Fruit fly (Drosophila melanogaster): ENCODE results near the gene CG9147.

CG9147 gene

DNA sequence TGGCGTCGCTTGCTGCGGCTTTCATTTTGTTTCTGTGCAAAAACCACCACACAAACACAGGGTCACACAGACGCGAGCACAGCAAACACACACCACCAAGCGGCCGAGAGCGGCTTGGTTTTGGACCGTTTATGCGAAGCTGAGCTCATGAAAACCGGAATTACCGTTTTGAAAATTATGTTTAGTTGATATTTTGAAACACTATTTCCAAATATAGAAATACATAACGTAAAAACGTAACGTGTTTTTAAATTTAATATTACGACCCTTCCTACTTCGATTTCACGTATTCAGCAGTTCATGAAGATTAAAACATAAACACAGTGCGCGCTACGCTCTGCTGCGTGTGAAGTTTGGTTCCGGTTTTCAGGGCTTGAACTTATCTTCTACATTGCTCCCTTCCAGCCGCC, 14.6 kb upstream of the CG9147 start (continued):
- no peak for TF ChIP-seq Lpt (GFP tag; optimal IDR thresholded peaks at IDR 0.05)
- peak; percentile 93 for TF ChIP-seq CG15514 (GFP tag; optimal IDR thresholded peaks at IDR 0.05)
- TF ChIP-seq CG13287 (GFP tag; IDR thresholded peaks at IDR 0.05; ENCODE audit: partially characterized antibody), result no peak
- peak; percentile 96 for TF ChIP-seq CG33213 (GFP tag; optimal IDR thresholded peaks at IDR 0.05)
- no peak for TF ChIP-seq knrl (GFP tag; IDR thresholded peaks at IDR 0.05; ENCODE audit: partially characterized antibody)
- peak; percentile 89 for TF ChIP-seq twi (tag; optimal IDR thresholded peaks at IDR 0.05)
- TF ChIP-seq tin (GFP tag; optimal IDR thresholded peaks at IDR 0.05), result peak; percentile 93
- TF ChIP-seq cwo (GFP tag; optimal IDR thresholded peaks at IDR 0.05), result peak; percentile 94
- peak; percentile 98 for TF ChIP-seq CG6813 (GFP tag; optimal IDR thresholded peaks at IDR 0.05)
- TF ChIP-seq Meics (GFP tag; optimal IDR thresholded peaks at IDR 0.05), result peak; percentile 97

DNA sequence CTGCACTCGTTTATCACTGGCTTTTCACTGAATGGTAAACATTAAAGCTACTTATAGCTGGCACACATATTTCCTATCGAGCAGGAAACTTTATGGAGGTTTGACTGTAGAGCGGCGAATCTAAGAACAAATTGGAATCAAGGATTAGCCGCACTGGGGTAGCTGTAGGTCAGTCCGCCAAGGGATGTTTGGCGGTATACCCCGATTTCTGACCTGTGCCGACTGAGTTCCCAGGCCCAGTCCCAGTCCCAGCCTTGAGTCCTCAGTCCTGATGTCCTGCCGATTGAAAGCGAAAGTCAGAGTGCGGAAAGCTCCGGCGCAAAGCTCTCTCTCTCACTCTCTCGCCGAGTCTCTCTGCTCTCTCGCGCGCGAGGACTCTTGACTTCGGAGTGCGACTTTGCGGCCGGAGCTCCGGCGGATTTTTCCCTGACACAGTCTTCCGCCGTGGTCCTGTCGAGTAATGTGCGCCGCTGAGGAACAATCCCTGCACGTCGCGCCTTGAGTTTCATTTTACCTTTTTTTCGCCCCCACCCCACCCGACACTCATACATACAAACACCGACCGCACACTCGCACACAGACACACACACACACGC, 11.8 kb upstream of the CG9147 start, which contains the start of gene CG13995:
Gene CG13995, plus strand, starts transcription at position 429 of the 596 bp plus-strand sequence.
- TF ChIP-seq CG32767 (GFP tag; IDR thresholded peaks at IDR 0.05) (0 out of 2 replicates have a peak, but pooled peaks have one; percentile 26), CG15514 (GFP tag; optimal IDR thresholded peaks at IDR 0.05) (peak; percentile 18), peb (GFP tag; IDR thresholded peaks at IDR 0.05) (no peak), abd-A (tag; optimal IDR thresholded peaks at IDR 0.05) (no peak), row (GFP tag; IDR thresholded peaks at IDR 0.05) (peak; percentile 12; the same call in 1 of the 3 replicates), lab (GFP tag; optimal IDR thresholded peaks at IDR 0.05) (peak; percentile 22), CG9727 (GFP tag; optimal IDR thresholded peaks at IDR 0.05) (no peak), E2f2 (GFP tag; IDR thresholded peaks at IDR 0.05) (no peak), CG9817 (tag; optimal IDR thresholded peaks at IDR 0.05) (no peak), Bgb (GFP tag; IDR thresholded peaks at IDR 0.05; ENCODE audit: partially characterized antibody) (peak; percentile 27; the same call in 1 of the 2 replicates), inv (GFP tag; IDR thresholded peaks at IDR 0.05; ENCODE audit: partially characterized antibody) (0 out of 2 replicates have a peak, but pooled peaks have one; percentile 10), CG11560 (tag; IDR thresholded peaks at IDR 0.05) (no peak), CG17802 (tag; optimal IDR thresholded peaks at IDR 0.05) (no peak), Opbp (GFP tag; IDR thresholded peaks at IDR 0.05; ENCODE audit: partially characterized antibody) (no peak), HLHmδ (GFP tag; optimal IDR thresholded peaks at IDR 0.05) (no peak), CG4854 (GFP tag; optimal IDR thresholded peaks at IDR 0.05) (no peak), sug (tag; optimal IDR thresholded peaks at IDR 0.05) (no peak), TFAM (GFP tag; optimal IDR thresholded peaks at IDR 0.05) (no peak), ssp (GFP tag; IDR thresholded peaks at IDR 0.05) (no peak), Dp (GFP tag; optimal IDR thresholded peaks at IDR 0.05) (no peak), Chrac-16 (GFP tag; optimal IDR thresholded peaks at IDR 0.05) (no peak), cg (GFP tag; optimal IDR thresholded peaks at IDR 0.05) (peak; percentile 57), phol (tag; optimal IDR thresholded peaks at IDR 0.05) (no peak), CG17186 (GFP tag; optimal IDR thresholded peaks at IDR 0.05) (no peak), CG4360 (GFP tag; IDR thresholded peaks at IDR 0.05) (no peak), lmd (GFP tag; IDR thresholded peaks at IDR 0.05) (no peak), CG10462 (GFP tag; optimal IDR thresholded peaks at IDR 0.05) (no peak), CG30020 (tag; optimal IDR thresholded peaks at IDR 0.05) (no peak), Blimp-1 (GFP tag; optimal IDR thresholded peaks at IDR 0.05) (peak; percentile 28), Trl (optimal IDR thresholded peaks at IDR 0.05) (peak in 1 of 2 experiments; percentile 71), Trl (GFP tag; optimal IDR thresholded peaks at IDR 0.05) (no peak), CG18599 (GFP tag; optimal IDR thresholded peaks at IDR 0.05) (peak; percentile 7), Dll (GFP tag; IDR thresholded peaks at IDR 0.05; ENCODE audit: partially characterized antibody) (no peak; the same call in 3 of the 4 replicates), CG18764 (GFP tag; optimal IDR thresholded peaks at IDR 0.05) (no peak), H15 (GFP tag; IDR thresholded peaks at IDR 0.05) (no peak), cas (GFP tag; IDR thresholded peaks at IDR 0.05) (no peak), kni (GFP tag; optimal IDR thresholded peaks at IDR 0.05) (no peak), HmgZ (tag; optimal IDR thresholded peaks at IDR 0.05) (no peak), grau (tag; optimal IDR thresholded peaks at IDR 0.05) (peak; percentile 60)

Data from whole organism, embryonic.